Worm (Caenorhabditis elegans) whole organism, midembryonic: ENCODE data around the gene nhr-27.

ENCODE experiments used
- T22C8.4 ChIP-seq: fragments of 200-800 bp; sonication (Bioruptor generic); IDR thresholded peaks from 2 replicates; pipeline ENCODE4 v1.3.6; 2022; ENCODE audit warnings: missing genetic modification characterization, missing compliant biosample characterization
- cog-1 ChIP-seq: sonication (generic microtip); optimal IDR thresholded peaks from 2 replicates; lab custom pipeline; 2016; ENCODE audit warnings: missing genetic modification characterization, missing compliant biosample characterization
- flt-1 ChIP-seq: fragments of 200-800 bp; sonication (Bioruptor generic); IDR thresholded peaks from 2 replicates; pipeline ENCODE4 v1.3.6; 2022; ENCODE audit warnings: missing genetic modification characterization, missing compliant biosample characterization
- klf-2 ChIP-seq: fragments of 200-800 bp; sonication (Bioruptor generic); conservative IDR thresholded peaks from 2 replicates; pipeline ENCODE4 v1.3.6; 2022; ENCODE audit warnings: missing genetic modification reagents, missing genetic modification characterization, missing compliant biosample characterization
- med-1 ChIP-seq: sonication (generic microtip); optimal IDR thresholded peaks from 2 replicates; lab custom pipeline; 2017; ENCODE audit warnings: missing genetic modification characterization, mild to moderate bottlenecking, missing compliant biosample characterization, antibody characterized with exemption, missing genetic modification reagents; ENCODE audit not compliant: insufficient read depth
- ref-1 ChIP-seq: fragments of 200-800 bp; sonication (Bioruptor generic); conservative IDR thresholded peaks from 2 replicates; pipeline ENCODE4 v1.3.6; 2022; ENCODE audit warnings: missing genetic modification reagents, missing genetic modification characterization, missing compliant biosample characterization
- tab-1 ChIP-seq: fragments of 200-800 bp; sonication (Bioruptor generic); IDR thresholded peaks from 2 replicates; pipeline ENCODE4 v1.3.6; 2022; ENCODE audit warnings: missing genetic modification characterization, missing compliant biosample characterization
- ztf-23 ChIP-seq: fragments of 200-800 bp; sonication (Bioruptor generic); IDR thresholded peaks from 2 replicates; pipeline ENCODE4 v1.3.6; 2022; ENCODE audit warnings: missing genetic modification reagents, missing genetic modification characterization, missing compliant biosample characterization
- ztf-29 ChIP-seq: fragments of 200-800 bp; sonication (Bioruptor generic); IDR thresholded peaks from 2 replicates; pipeline ENCODE4 v1.3.6; 2022; ENCODE audit warnings: missing genetic modification reagents, missing genetic modification characterization, missing compliant biosample characterization

DNA sequence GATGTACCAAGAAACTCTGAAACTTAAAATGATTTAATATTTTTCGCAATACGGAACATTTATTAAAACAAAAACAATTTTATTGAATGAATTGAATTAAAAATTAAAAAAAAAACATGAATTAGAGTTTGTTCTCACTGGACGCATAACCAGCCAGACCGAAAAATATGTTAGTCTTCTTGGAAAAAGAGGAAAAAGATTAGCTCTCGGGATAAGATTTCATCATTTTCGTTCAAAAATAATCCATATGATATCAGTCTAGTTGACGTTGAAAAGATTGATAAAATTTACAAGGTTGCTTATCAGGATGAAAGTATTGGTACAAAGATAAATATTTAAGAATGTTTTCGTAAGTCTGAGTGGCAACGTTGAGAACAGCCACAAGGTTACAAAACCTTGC is 107.7 kb downstream of the nhr-27 start, which contains the start of gene nhr-26:
- TF ChIP-seq ztf-23 (GFP tag; lab: Robert Waterston, UW) (no peak), ref-1 (no peak), klf-2 (no peak), med-1 (no peak), T22C8.4 (no peak), ztf-29 (GFP tag; lab: Robert Waterston, UW) (no peak), cog-1 (tag; lab: Kevin White, UChicago) (no peak), flt-1 (GFP tag; lab: Robert Waterston, UW) (no peak), tab-1 (GFP tag; lab: Robert Waterston, UW) (no peak)
